Fruit fly (Drosophila melanogaster) whole organism, embryonic: Measurements from ENCODE around the gene CG17625.

Source experiments
- Aef1 ChIP-seq: fragments of 200-800 bp; sonication (Bioruptor generic); IDR thresholded peaks from 3 replicates; pipeline ENCODE4 v1.3.6; 2022; ENCODE audit warnings: missing biosample characterization, missing genetic modification characterization
- Asciz ChIP-seq: fragments of 200-800 bp; sonication (Bioruptor generic); optimal IDR thresholded peaks from 2 replicates; lab custom pipeline; 2017; ENCODE audit warnings: missing biosample characterization, mild to moderate bottlenecking, missing genetic modification characterization, missing genetic modification reagents
- Atf3 ChIP-seq: fragments of 200-800 bp; sonication (Bioruptor generic); optimal IDR thresholded peaks from 3 replicates; lab custom pipeline; 2016; ENCODE audit warnings: missing biosample characterization, missing genetic modification characterization
- CG10267 ChIP-seq: fragments of 200-800 bp; sonication (Bioruptor generic); optimal IDR thresholded peaks from 2 replicates; lab custom pipeline; 2018; ENCODE audit warnings: missing biosample characterization, mild to moderate bottlenecking, missing genetic modification characterization, moderate library complexity
- CG10321 ChIP-seq: fragments of 200-800 bp; sonication (Bioruptor generic); IDR thresholded peaks from 2 replicates; pipeline ENCODE4 v1.3.6; 2022; ENCODE audit warnings: missing biosample characterization, missing genetic modification characterization
- CG1233 ChIP-seq: fragments of 200-800 bp; sonication (Bioruptor generic); optimal IDR thresholded peaks from 4 replicates; lab custom pipeline; 2018; ENCODE audit warnings: missing biosample characterization, mild to moderate bottlenecking, missing genetic modification characterization
- CG13624 ChIP-seq: fragments of 200-800 bp; sonication (Bioruptor generic); optimal IDR thresholded peaks from 2 replicates; lab custom pipeline; 2016; ENCODE audit warnings: missing biosample characterization, missing genetic modification characterization
- CG14965 ChIP-seq: fragments of 200-800 bp; sonication (Bioruptor generic); optimal IDR thresholded peaks from 2 replicates; lab custom pipeline; 2016; ENCODE audit warnings: missing biosample characterization, missing genetic modification characterization, borderline replicate concordance
- CG15073 ChIP-seq: fragments of 200-800 bp; sonication (Bioruptor generic); optimal IDR thresholded peaks from 2 replicates; lab custom pipeline; 2016; ENCODE audit warnings: missing biosample characterization, missing genetic modification characterization
- CG1602 ChIP-seq: fragments of 200-800 bp; sonication (Bioruptor generic); optimal IDR thresholded peaks from 3 replicates; lab custom pipeline; 2016; ENCODE audit warnings: missing biosample characterization, missing genetic modification characterization
- CG17802 ChIP-seq: fragments of 200-800 bp; sonication (Bioruptor generic); optimal IDR thresholded peaks from 2 replicates; lab custom pipeline; 2018; ENCODE audit warnings: missing biosample characterization, mild to moderate bottlenecking, missing genetic modification characterization, moderate library complexity
- CG18619 ChIP-seq: fragments of 200-800 bp; sonication (Bioruptor generic); optimal IDR thresholded peaks from 3 replicates; lab custom pipeline; 2017; ENCODE audit warnings: missing biosample characterization, mild to moderate bottlenecking, missing genetic modification characterization
- CG2129 ChIP-seq: fragments of 200-800 bp; sonication (Bioruptor generic); IDR thresholded peaks from 2 replicates; pipeline ENCODE4 v1.3.6; 2022; ENCODE audit warnings: missing biosample characterization, missing genetic modification characterization; ENCODE audit not compliant: partially characterized antibody
- CG3065 ChIP-seq: fragments of 200-800 bp; sonication (Bioruptor generic); optimal IDR thresholded peaks from 2 replicates; lab custom pipeline; 2016; ENCODE audit warnings: missing biosample characterization, missing genetic modification characterization
- CG3995 ChIP-seq: fragments of 200-800 bp; sonication (Bioruptor generic); optimal IDR thresholded peaks from 3 replicates; lab custom pipeline; 2016; ENCODE audit warnings: missing biosample characterization, missing genetic modification characterization
- CG4360 ChIP-seq: fragments of 200-800 bp; sonication (Bioruptor generic); IDR thresholded peaks from 2 replicates; pipeline ENCODE4 v1.3.6; 2022; ENCODE audit warnings: missing biosample characterization, missing genetic modification characterization
- CG4424 ChIP-seq: fragments of 200-800 bp; sonication (Bioruptor generic); optimal IDR thresholded peaks from 3 replicates; lab custom pipeline; 2016; ENCODE audit warnings: missing biosample characterization, missing genetic modification characterization
- CG4730 ChIP-seq: fragments of 200-800 bp; sonication (Bioruptor generic); IDR thresholded peaks from 2 replicates; pipeline ENCODE4 v1.3.6; 2022; ENCODE audit warnings: missing biosample characterization, missing genetic modification characterization
- CG6689 ChIP-seq: fragments of 200-800 bp; sonication (Bioruptor generic); IDR thresholded peaks from 2 replicates; pipeline ENCODE4 v1.3.6; 2022; ENCODE audit warnings: missing biosample characterization, missing genetic modification characterization
- CG7556 ChIP-seq: fragments of 200-800 bp; sonication (Bioruptor generic); optimal IDR thresholded peaks from 2 replicates; lab custom pipeline; 2017; ENCODE audit warnings: missing biosample characterization, mild to moderate bottlenecking, missing genetic modification characterization
- CG9817 ChIP-seq: fragments of 200-800 bp; sonication (Bioruptor generic); optimal IDR thresholded peaks from 2 replicates; lab custom pipeline; 2018; ENCODE audit warnings: missing biosample characterization, mild to moderate bottlenecking, missing genetic modification characterization, moderate library complexity
- CG9876 ChIP-seq: fragments of 200-800 bp; sonication (Bioruptor generic); optimal IDR thresholded peaks from 2 replicates; lab custom pipeline; 2016; ENCODE audit warnings: missing biosample characterization, missing genetic modification characterization
- D ChIP-seq, 2 experiments: fragments of 200-800 bp in 1 of 2; fragments of >200 bp in 1 of 2; sonication (Bioruptor generic) in 1 of 2; optimal IDR thresholded peaks; 2 replicates in 1 of 2; 3 replicates in 1 of 2; lab custom pipeline; 2017; ENCODE audit warnings: mild to moderate bottlenecking in 1 of 2, missing biosample characterization in 1 of 2, missing genetic modification characterization in 1 of 2, missing genetic modification reagents in 1 of 2
- Dbx ChIP-seq: fragments of 200-800 bp; sonication (Bioruptor generic); IDR thresholded peaks from 3 replicates; pipeline ENCODE4 v1.3.6; 2022; ENCODE audit warnings: missing biosample characterization, missing genetic modification characterization
- Deaf1 ChIP-seq: fragments of 200-800 bp; optimal IDR thresholded peaks from 3 replicates; lab custom pipeline; 2019; ENCODE audit warnings: missing biosample characterization, mild to moderate bottlenecking, missing genetic modification characterization, moderate library complexity
- Dip2 ChIP-seq: fragments of 200-800 bp; sonication (Bioruptor generic); IDR thresholded peaks from 2 replicates; pipeline ENCODE4 v1.3.6; 2022; ENCODE audit warnings: missing biosample characterization, missing genetic modification characterization
- Fer1 ChIP-seq: fragments of 200-800 bp; sonication (Bioruptor generic); optimal IDR thresholded peaks from 2 replicates; lab custom pipeline; 2017; ENCODE audit warnings: missing biosample characterization, mild to moderate bottlenecking, missing genetic modification characterization
- H2.0 ChIP-seq: fragments of 200-800 bp; sonication (Bioruptor generic); IDR thresholded peaks from 2 replicates; pipeline ENCODE4 v1.3.6; 2022; ENCODE audit warnings: missing biosample characterization, missing genetic modification characterization
- HHEX ChIP-seq: fragments of 200-800 bp; sonication (Bioruptor generic); optimal IDR thresholded peaks from 3 replicates; lab custom pipeline; 2017; ENCODE audit warnings: missing biosample characterization, mild to moderate bottlenecking, missing genetic modification characterization, missing genetic modification reagents
- Hr51 ChIP-seq, 2 experiments: fragments of 200-800 bp; sonication (Bioruptor generic); optimal IDR thresholded peaks; 2 replicates in 1 of 2; 3 replicates in 1 of 2; lab custom pipeline; 2016 to 2018; ENCODE audit warnings: missing biosample characterization in 2 of 2, missing genetic modification characterization in 2 of 2, mild to moderate bottlenecking in 1 of 2, moderate library complexity in 1 of 2
- Lpt ChIP-seq: fragments of >200 bp; optimal IDR thresholded peaks from 2 replicates; lab custom pipeline; 2018; ENCODE audit warnings: missing biosample characterization, missing genetic modification characterization
- Xrp1 ChIP-seq: fragments of 200-800 bp; sonication (Bioruptor generic); IDR thresholded peaks from 2 replicates; pipeline ENCODE4 v1.3.6; 2022; ENCODE audit warnings: missing biosample characterization, missing genetic modification characterization
- aop ChIP-seq: fragments of 200-800 bp; sonication (Bioruptor generic); IDR thresholded peaks from 2 replicates; pipeline ENCODE4 v1.3.6; 2022; ENCODE audit warnings: missing biosample characterization, missing genetic modification characterization
- az2 ChIP-seq: fragments of 200-800 bp; sonication (Bioruptor generic); optimal IDR thresholded peaks from 3 replicates; lab custom pipeline; 2016; ENCODE audit warnings: missing biosample characterization, missing genetic modification characterization
- bcd ChIP-seq: fragments of 200-800 bp; sonication (Bioruptor generic); optimal IDR thresholded peaks from 2 replicates; lab custom pipeline; 2017; ENCODE audit warnings: missing biosample characterization, mild to moderate bottlenecking, missing genetic modification characterization
- cg ChIP-seq: fragments of 200-800 bp; sonication (Bioruptor generic); optimal IDR thresholded peaks from 3 replicates; lab custom pipeline; 2019; ENCODE audit warnings: missing biosample characterization, mild to moderate bottlenecking, missing genetic modification characterization, moderate library complexity
- crp ChIP-seq, 2 experiments: fragments of 200-800 bp; sonication (Bioruptor generic); optimal IDR thresholded peaks; 2 replicates in 1 of 2; 3 replicates in 1 of 2; lab custom pipeline; 2017; ENCODE audit warnings: missing biosample characterization in 2 of 2, missing genetic modification characterization in 2 of 2, mild to moderate bottlenecking in 1 of 2, moderate library complexity in 1 of 2
- dimm ChIP-seq: fragments of 200-800 bp; sonication (Bioruptor generic); IDR thresholded peaks from 2 replicates; pipeline ENCODE4 v1.3.6; 2022; ENCODE audit warnings: missing biosample characterization, missing genetic modification characterization
- dm ChIP-seq: fragments of 200-800 bp; sonication (Bioruptor generic); optimal IDR thresholded peaks from 3 replicates; lab custom pipeline; 2016; ENCODE audit warnings: missing biosample characterization, missing genetic modification characterization
- eve ChIP-seq, 2 experiments: fragments of >200 bp; optimal IDR thresholded peaks; 2 replicates each; lab custom pipeline; 2017; ENCODE audit warnings: missing biosample characterization in 2 of 2, missing genetic modification characterization in 2 of 2
- fu2 ChIP-seq: fragments of 200-800 bp; sonication (Bioruptor generic); optimal IDR thresholded peaks from 2 replicates; lab custom pipeline; 2016; ENCODE audit warnings: missing biosample characterization, missing genetic modification characterization
- hth ChIP-seq: fragments of >200 bp; optimal IDR thresholded peaks from 2 replicates; lab custom pipeline; 2017; ENCODE audit warnings: inconsistent platforms
- kni ChIP-seq: fragments of 200-800 bp; sonication (Bioruptor generic); optimal IDR thresholded peaks from 3 replicates; lab custom pipeline; 2017; ENCODE audit warnings: mild to moderate bottlenecking, missing biosample characterization, missing genetic modification reagents, missing genetic modification characterization
- mam ChIP-seq: fragments of 200-800 bp; sonication (Bioruptor generic); optimal IDR thresholded peaks from 3 replicates; lab custom pipeline; 2016; ENCODE audit warnings: missing biosample characterization, missing genetic modification characterization
- nau ChIP-seq: fragments of 200-800 bp; sonication (Bioruptor generic); optimal IDR thresholded peaks from 3 replicates; lab custom pipeline; 2017; ENCODE audit warnings: missing biosample characterization, mild to moderate bottlenecking, missing genetic modification characterization, missing genetic modification reagents
- nerfin-1 ChIP-seq: fragments of 200-800 bp; sonication (Bioruptor generic); optimal IDR thresholded peaks from 3 replicates; lab custom pipeline; 2019; ENCODE audit warnings: missing biosample characterization, mild to moderate bottlenecking, missing genetic modification characterization, moderate library complexity
- p53 ChIP-seq: fragments of 200-800 bp; sonication (Bioruptor generic); optimal IDR thresholded peaks from 2 replicates; lab custom pipeline; 2016; ENCODE audit warnings: missing biosample characterization, missing genetic modification characterization
- pnt ChIP-seq: fragments of 200-800 bp; sonication (Bioruptor generic); optimal IDR thresholded peaks from 3 replicates; lab custom pipeline; 2016; ENCODE audit warnings: missing biosample characterization, missing genetic modification characterization
- ro ChIP-seq: fragments of 200-800 bp; sonication (Bioruptor generic); IDR thresholded peaks from 2 replicates; pipeline ENCODE4 v1.3.6; 2022; ENCODE audit warnings: missing biosample characterization, missing genetic modification characterization
- scrt ChIP-seq: fragments of 200-800 bp; sonication (Bioruptor generic); optimal IDR thresholded peaks from 2 replicates; lab custom pipeline; 2018; ENCODE audit warnings: missing biosample characterization, mild to moderate bottlenecking, missing genetic modification characterization, moderate library complexity
- sqz ChIP-seq: fragments of 200-800 bp; sonication (Bioruptor generic); optimal IDR thresholded peaks from 3 replicates; lab custom pipeline; 2018; ENCODE audit warnings: missing biosample characterization, mild to moderate bottlenecking, missing genetic modification characterization
- stc ChIP-seq: fragments of 200-800 bp; sonication (Bioruptor generic); IDR thresholded peaks from 2 replicates; pipeline ENCODE4 v1.3.6; 2022; ENCODE audit warnings: missing biosample characterization, missing genetic modification characterization
- yki ChIP-seq: fragments of >200 bp; optimal IDR thresholded peaks from 3 replicates; lab custom pipeline; 2018

Gene CG17625

DNA sequence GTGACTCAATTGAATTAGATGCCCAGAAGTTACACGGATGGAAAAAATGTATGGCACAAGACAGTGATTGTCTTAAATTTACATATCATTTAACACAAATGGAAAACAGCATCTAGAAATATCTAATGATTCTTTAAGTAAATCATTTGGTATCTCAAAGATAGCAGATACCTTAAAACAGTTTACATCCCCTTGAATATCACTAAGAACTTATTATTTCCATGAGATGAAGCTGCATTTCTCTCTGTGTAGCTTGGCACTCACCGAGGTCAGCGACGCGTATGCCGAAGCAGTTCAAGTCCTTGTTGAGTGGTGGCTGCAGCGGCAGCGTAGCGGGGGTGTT lies 32.9 kb downstream of the CG17625 start (continued):
- TF ChIP-seq CG10267 (peak; percentile 51), eve (GFP tag; optimal IDR thresholded peaks at IDR 0.05; lab: Kevin White, UChicago) (no peak), nerfin-1 (peak; percentile 71), CG4360 (GFP tag; lab: Robert Waterston, UW) (no peak), kni (no peak), CG13624 (GFP tag; lab: Kevin White, UChicago) (no peak), dimm (no peak), nau (GFP tag; lab: Kevin White, UChicago) (no peak), cg (GFP tag; lab: Kevin White, UChicago) (no peak), Lpt (GFP tag; lab: Kevin White, UChicago) (no peak), CG6689 (no peak), bcd (GFP tag; lab: Kevin White, UChicago) (peak; percentile 7), CG9876 (GFP tag; lab: Kevin White, UChicago) (no peak), Deaf1 (no peak), Aef1 (no peak), CG17802 (tag; lab: Kevin White, UChicago) (no peak), scrt (GFP tag; lab: Kevin White, UChicago) (no peak), az2 (no peak), Dip2 (GFP tag; lab: Robert Waterston, UW) (no peak), D (optimal IDR thresholded peaks at IDR 0.05; lab: Kevin White, UChicago) (no peak), D (GFP tag; optimal IDR thresholded peaks at IDR 0.05; lab: Kevin White, UChicago) (no peak), CG1602 (no peak), Fer1 (GFP tag; lab: Kevin White, UChicago) (peak; percentile 27), Dbx (GFP tag; lab: Robert Waterston, UW) (no peak), stc (no peak), Xrp1 (GFP tag; lab: Robert Waterston, UW) (peak; percentile 60), CG14965 (no peak), pnt (GFP tag; lab: Kevin White, UChicago) (peak; percentile 27), CG4424 (peak; percentile 19), Atf3 (GFP tag; lab: Kevin White, UChicago) (no peak), dm (GFP tag; lab: Kevin White, UChicago) (no peak), Asciz (GFP tag; lab: Kevin White, UChicago) (no peak), p53 (no peak), CG15073 (GFP tag; lab: Kevin White, UChicago) (no peak), crp (GFP tag; optimal IDR thresholded peaks at IDR 0.05; lab: Kevin White, UChicago) (no peak), CG2129 (GFP tag; lab: Robert Waterston, UW) (no peak), CG3995 (GFP tag; lab: Kevin White, UChicago) (no peak), CG1233 (GFP tag; lab: Kevin White, UChicago) (peak; percentile 3), aop (GFP tag; lab: Robert Waterston, UW) (no peak), sqz (GFP tag; lab: Kevin White, UChicago) (no peak), CG3065 (GFP tag; lab: Kevin White, UChicago) (no peak), fu2 (GFP tag; lab: Kevin White, UChicago) (no peak), CG9817 (tag; lab: Kevin White, UChicago) (peak; percentile 23), CG4730 (GFP tag; lab: Robert Waterston, UW) (no peak), H2.0 (peak; percentile 34), Hr51 (GFP tag; optimal IDR thresholded peaks at IDR 0.05; lab: Kevin White, UChicago) (peak in 1 of 2 experiments; percentile 41), ro (no peak), HHEX (GFP tag; lab: Kevin White, UChicago) (no peak), hth (lab: Kevin White, UChicago) (no peak), mam (GFP tag; lab: Kevin White, UChicago) (no peak), CG10321 (GFP tag; lab: Robert Waterston, UW) (no peak), CG18619 (GFP tag; lab: Kevin White, UChicago) (no peak), yki (lab: Kevin White, UChicago) (no peak), CG7556 (GFP tag; lab: Kevin White, UChicago) (peak; percentile 46)
